Worm (Caenorhabditis elegans) whole organism, L1 larva: ENCODE data around the gene popl-1.

Experiments used
- blmp-1 ChIP-seq: fragments of 150-350 bp; optimal IDR thresholded peaks from 2 replicates; lab custom pipeline; 2014; ENCODE audit warnings: missing biosample characterization, missing genetic modification characterization
- dpl-1 ChIP-seq, 3 experiments: fragments of 150-350 bp in 2 of 3; sonication (generic microtip) in 1 of 3; optimal IDR thresholded peaks; 2 replicates each; lab custom pipeline; 2014 to 2017; ENCODE audit warnings: missing biosample characterization in 3 of 3, missing genetic modification characterization in 3 of 3, missing genetic modification reagents in 3 of 3
- elt-3 ChIP-seq, 6 experiments: fragments of 150-350 bp in 1 of 6; sonication (generic microtip); optimal IDR thresholded peaks; 2 replicates each; lab custom pipeline; 2017 to 2018; ENCODE audit warnings: missing biosample characterization in 6 of 6, missing genetic modification characterization in 6 of 6, inconsistent platforms in 1 of 6
- nhr-11 ChIP-seq: fragments of 150-350 bp; optimal IDR thresholded peaks from 2 replicates; lab custom pipeline; 2014; ENCODE audit warnings: missing biosample characterization, missing genetic modification characterization
- nhr-237 ChIP-seq: fragments of 150-350 bp; optimal IDR thresholded peaks from 2 replicates; lab custom pipeline; 2014; ENCODE audit warnings: missing biosample characterization, missing genetic modification characterization
- nhr-71 ChIP-seq: sonication (generic microtip); optimal IDR thresholded peaks from 2 replicates; lab custom pipeline; 2016; ENCODE audit warnings: mild to moderate bottlenecking, missing genetic modification characterization, moderate library complexity, missing compliant biosample characterization
- nhr-77 ChIP-seq: fragments of 150-350 bp; optimal IDR thresholded peaks from 2 replicates; lab custom pipeline; 2014; ENCODE audit warnings: missing biosample characterization, missing genetic modification characterization
- tbx-2 ChIP-seq: sonication (generic microtip); optimal IDR thresholded peaks from 2 replicates; lab custom pipeline; 2016; ENCODE audit warnings: missing genetic modification characterization, missing compliant biosample characterization
- unc-86 ChIP-seq: sonication (generic microtip); optimal IDR thresholded peaks from 2 replicates; lab custom pipeline; 2016; ENCODE audit warnings: missing genetic modification characterization, missing compliant biosample characterization
- zag-1 ChIP-seq: fragments of 150-350 bp; optimal IDR thresholded peaks from 2 replicates; lab custom pipeline; 2014; ENCODE audit warnings: missing biosample characterization, missing genetic modification characterization

- TF ChIP-seq unc-86 (no peak), elt-3 (tag; optimal IDR thresholded peaks at IDR 0.05; lab: Kevin White, UChicago) (no peak), nhr-237 (tag; lab: Kevin White, UChicago) (no peak), tbx-2 (no peak), zag-1 (no peak), nhr-11 (no peak), nhr-71 (no peak), blmp-1 (no peak), nhr-77 (tag; lab: Kevin White, UChicago) (no peak), dpl-1 (GFP tag; optimal IDR thresholded peaks at IDR 0.05; lab: Kevin White, UChicago) (no peak)
Observed at ce11 chrIII:6446807-6447206, 16.1 kb upstream of the popl-1 start, which contains the start of gene let-721.
